Worm (Caenorhabditis elegans): ENCODE measurements around the gene srh-35.

Gene srh-35

ce11 chrV:403028-403427 is 46.0 kb downstream of the srh-35 start, which contains the start of gene srh-62:
TSS of gene srh-62 (minus strand) at chrV:403128.
- TF ChIP-seq sptf-1 (tag; optimal IDR thresholded peaks at IDR 0.05) = no peak
- TF ChIP-seq ces-1 (GFP tag; optimal IDR thresholded peaks at IDR 0.05) = no peak
- no peak for TF ChIP-seq lin-13 (tag; optimal IDR thresholded peaks at IDR 0.05)
- no peak for TF ChIP-seq lsy-2 (tag; optimal IDR thresholded peaks at IDR 0.05)
- no peak for TF ChIP-seq unc-39 (tag; optimal IDR thresholded peaks at IDR 0.05)

ce11 chrV:399721-400120 is 49.3 kb downstream of the srh-35 start, which contains the start of gene scl-27:
TSS of gene scl-27 (plus strand) at chrV:400021.
- no peak for TF ChIP-seq ces-1 (GFP tag; optimal IDR thresholded peaks at IDR 0.05)
- no peak for TF ChIP-seq flh-1 (GFP tag; optimal IDR thresholded peaks at IDR 0.05)

Data from whole organism, mixed stage, embryonic.